Worm (Caenorhabditis elegans) whole organism, mixed stage, embryonic: ENCODE data around the gene C39B10.3.

ENCODE experiments used
- M03D4.4 ChIP-seq: sonication (generic microtip); optimal IDR thresholded peaks from 2 replicates; lab custom pipeline; 2017; ENCODE audit warnings: mild to moderate bottlenecking, missing genetic modification characterization, missing compliant biosample characterization
- blmp-1 ChIP-seq: fragments of 150-350 bp; optimal IDR thresholded peaks from 2 replicates; lab custom pipeline; 2014; ENCODE audit warnings: missing biosample characterization, missing genetic modification characterization
- ces-1 ChIP-seq: fragments of 150-350 bp; optimal IDR thresholded peaks from 2 replicates; lab custom pipeline; 2014; ENCODE audit warnings: missing biosample characterization, missing genetic modification reagents, missing genetic modification characterization
- cnd-1 ChIP-seq: fragments of 200-800 bp; sonication (Bioruptor generic); optimal IDR thresholded peaks from 2 replicates; lab custom pipeline; 2018; ENCODE audit warnings: mild to moderate bottlenecking, missing genetic modification characterization, missing compliant biosample characterization
- elt-1 ChIP-seq: sonication (generic microtip); optimal IDR thresholded peaks from 2 replicates; lab custom pipeline; 2017; ENCODE audit warnings: missing genetic modification characterization, mild to moderate bottlenecking, missing compliant biosample characterization, antibody characterized with exemption, moderate library complexity, borderline replicate concordance; ENCODE audit not compliant: insufficient read depth
- lsy-2 ChIP-seq: fragments of 150-350 bp; optimal IDR thresholded peaks from 2 replicates; lab custom pipeline; 2014; ENCODE audit warnings: missing biosample characterization, missing genetic modification characterization
- mep-1 ChIP-seq: fragments of 150-350 bp; optimal IDR thresholded peaks from 2 replicates; lab custom pipeline; 2017; ENCODE audit warnings: missing biosample characterization, missing genetic modification reagents, missing genetic modification characterization, inconsistent platforms
- nhr-76 ChIP-seq: sonication (generic microtip); optimal IDR thresholded peaks from 2 replicates; lab custom pipeline; 2017; ENCODE audit warnings: missing biosample characterization, missing genetic modification characterization
- pha-4 ChIP-seq: fragments of 150-350 bp; optimal IDR thresholded peaks from 2 replicates; lab custom pipeline; 2018; ENCODE audit warnings: missing biosample characterization, missing genetic modification reagents, missing genetic modification characterization
- snpc-4 ChIP-seq: fragments of 150-350 bp; optimal IDR thresholded peaks from 2 replicates; lab custom pipeline; 2014; ENCODE audit warnings: missing biosample characterization, missing genetic modification characterization
- unc-39 ChIP-seq: fragments of 150-350 bp; optimal IDR thresholded peaks from 2 replicates; lab custom pipeline; 2014; ENCODE audit warnings: missing biosample characterization, missing genetic modification characterization
- unc-62 ChIP-seq: fragments of 150-350 bp; optimal IDR thresholded peaks from 2 replicates; lab custom pipeline; 2014; ENCODE audit warnings: missing biosample characterization, missing genetic modification reagents, missing genetic modification characterization

DNA sequence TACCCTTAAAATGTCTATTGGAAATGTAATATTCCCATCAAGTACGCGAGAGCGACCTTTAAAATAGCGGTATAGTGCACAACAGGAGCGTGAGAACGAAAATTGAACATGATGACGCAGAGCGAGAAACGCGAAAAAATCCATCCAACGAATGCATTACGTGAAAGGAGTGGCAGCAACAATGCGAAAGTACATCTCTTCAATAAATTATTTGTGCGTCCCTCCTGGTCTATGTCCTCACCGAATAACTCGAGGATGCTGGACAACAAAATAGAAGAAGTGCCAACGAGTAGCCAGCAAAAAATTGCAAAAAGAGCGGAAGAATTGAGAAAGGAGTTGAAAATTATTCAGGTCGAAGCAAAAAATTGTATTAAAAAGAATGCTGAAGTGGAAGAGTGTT, 10.1 kb upstream of the C39B10.3 start:
- TF ChIP-seq elt-1 (no peak), pha-4 (no peak), ces-1 (GFP tag; lab: Kevin White, UChicago) (no peak), cnd-1 (tag; lab: Kevin White, UChicago) (no peak), lsy-2 (tag; lab: Kevin White, UChicago) (no peak), unc-62 (GFP tag; lab: Kevin White, UChicago) (no peak), nhr-76 (tag; lab: Kevin White, UChicago) (no peak), mep-1 (no peak), snpc-4 (no peak), blmp-1 (no peak), M03D4.4 (tag; lab: Kevin White, UChicago) (no peak), unc-39 (tag; lab: Kevin White, UChicago) (no peak)
